Worm (Caenorhabditis elegans) whole organism, mixed stage, embryonic: ENCODE measurements around the gene K12B6.11.

Experiments used
- elt-3 ChIP-seq: fragments of 150-350 bp; optimal IDR thresholded peaks from 2 replicates; lab custom pipeline; 2014; ENCODE audit warnings: missing biosample characterization, missing genetic modification characterization
- lsy-2 ChIP-seq: fragments of 150-350 bp; optimal IDR thresholded peaks from 2 replicates; lab custom pipeline; 2014; ENCODE audit warnings: missing biosample characterization, missing genetic modification characterization
- mab-5 ChIP-seq: fragments of 150-350 bp; optimal IDR thresholded peaks from 2 replicates; lab custom pipeline; 2014; ENCODE audit warnings: missing biosample characterization, missing genetic modification characterization
- nhr-12 ChIP-seq: fragments of 150-350 bp; optimal IDR thresholded peaks from 2 replicates; lab custom pipeline; 2014; ENCODE audit warnings: missing biosample characterization, missing genetic modification characterization
- nhr-237 ChIP-seq: fragments of 150-350 bp; optimal IDR thresholded peaks from 2 replicates; lab custom pipeline; 2014; ENCODE audit warnings: missing biosample characterization, missing genetic modification characterization
- nhr-28 ChIP-seq: fragments of 150-350 bp; optimal IDR thresholded peaks from 2 replicates; lab custom pipeline; 2014; ENCODE audit warnings: missing biosample characterization, missing genetic modification characterization
- unc-39 ChIP-seq: fragments of 150-350 bp; optimal IDR thresholded peaks from 2 replicates; lab custom pipeline; 2014; ENCODE audit warnings: missing biosample characterization, missing genetic modification characterization
- unc-62 ChIP-seq: fragments of 150-350 bp; optimal IDR thresholded peaks from 2 replicates; lab custom pipeline; 2014; ENCODE audit warnings: missing biosample characterization, missing genetic modification reagents, missing genetic modification characterization
- ztf-11 ChIP-seq: fragments of 150-350 bp; optimal IDR thresholded peaks from 2 replicates; lab custom pipeline; 2014; ENCODE audit warnings: missing biosample characterization, missing genetic modification characterization

DNA sequence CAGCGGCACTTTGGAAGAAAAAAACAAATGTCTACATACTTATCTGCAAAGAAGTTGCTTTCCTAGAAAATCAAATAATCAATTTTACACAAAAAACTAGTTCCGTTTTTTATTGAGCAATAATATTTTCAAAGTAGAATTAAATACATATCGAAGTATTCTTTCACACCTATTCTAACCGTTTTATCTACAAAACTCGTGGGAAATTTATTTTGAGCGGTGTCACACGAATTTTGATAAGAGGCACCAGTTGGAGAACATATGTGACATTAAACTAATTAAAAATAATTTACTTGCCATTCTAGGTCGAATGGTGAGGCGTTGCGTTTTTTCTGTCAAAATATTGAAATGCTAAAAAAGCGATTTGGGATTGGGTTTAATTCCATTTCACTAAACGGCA, 19.7 kb upstream of the K12B6.11 start:
- TF ChIP-seq lsy-2 (no peak), elt-3 (tag; lab: Kevin White, UChicago) (no peak), ztf-11 (tag; lab: Kevin White, UChicago) (no peak), mab-5 (no peak), nhr-237 (tag; lab: Kevin White, UChicago) (no peak), unc-39 (no peak), unc-62 (GFP tag; lab: Kevin White, UChicago) (no peak), nhr-28 (no peak), nhr-12 (tag; lab: Kevin White, UChicago) (no peak)
